Fruit fly (Drosophila melanogaster): ENCODE data around the gene S6KL.

DNA sequence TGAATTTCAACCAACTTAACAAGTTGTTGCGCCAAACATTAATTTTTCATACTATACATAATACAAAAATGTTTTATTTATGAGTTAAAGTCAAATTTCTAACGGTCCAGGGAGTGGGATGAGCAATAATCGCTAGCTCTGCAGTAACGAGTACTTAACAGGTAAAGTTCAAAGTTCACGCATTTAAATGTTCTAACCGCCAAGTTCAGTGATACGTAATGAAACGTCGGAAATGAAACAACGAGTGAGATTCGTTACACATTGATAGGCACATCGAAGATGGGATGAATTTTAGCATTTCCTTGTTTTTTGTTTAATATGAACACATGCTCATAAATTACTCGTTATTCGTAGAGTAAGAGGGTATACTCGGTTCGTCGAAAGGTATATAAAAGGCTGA, 23.8 kb downstream of the S6KL start:
- no peak for TF ChIP-seq Ets98B (GFP tag; IDR thresholded peaks at IDR 0.05)
- no peak for TF ChIP-seq rn (GFP tag; IDR thresholded peaks at IDR 0.05)
- no peak for TF ChIP-seq CG9948 (tag; optimal IDR thresholded peaks at IDR 0.05)
- no peak for TF ChIP-seq Snoo (tag; optimal IDR thresholded peaks at IDR 0.05)
- no peak for TF ChIP-seq EcR (GFP tag; optimal IDR thresholded peaks at IDR 0.05)
- TF ChIP-seq CG10348 (GFP tag; IDR thresholded peaks at IDR 0.05) = no peak
- no peak for TF ChIP-seq D1 (tag; optimal IDR thresholded peaks at IDR 0.05)
- TF ChIP-seq CG14655 (GFP tag; optimal IDR thresholded peaks at IDR 0.05) = no peak
- no peak for TF ChIP-seq Pif1A (GFP tag; optimal IDR thresholded peaks at IDR 0.05)
